Fruit fly (Drosophila melanogaster) whole organism, embryonic: ENCODE data around the gene CG45545.
A peak's percentile ranks its signal among the peaks of the same experiment; 100 is the strongest.

ENCODE experiments used
- Aef1 ChIP-seq: fragments of 200-800 bp; sonication (Bioruptor generic); IDR thresholded peaks from 3 replicates; pipeline ENCODE4 v1.3.6; 2022; ENCODE audit warnings: missing biosample characterization, missing genetic modification characterization
- CG12104 ChIP-seq: fragments of 200-800 bp; sonication (Bioruptor generic); optimal IDR thresholded peaks from 3 replicates; lab custom pipeline; 2016; ENCODE audit warnings: missing biosample characterization, missing genetic modification characterization
- CG13296 ChIP-seq: fragments of 200-800 bp; sonication (Bioruptor generic); optimal IDR thresholded peaks from 3 replicates; lab custom pipeline; 2018; ENCODE audit warnings: missing biosample characterization, mild to moderate bottlenecking, missing genetic modification characterization
- CG13775 ChIP-seq: fragments of 200-800 bp; sonication (Bioruptor generic); optimal IDR thresholded peaks from 3 replicates; lab custom pipeline; 2017; ENCODE audit warnings: missing biosample characterization, mild to moderate bottlenecking, missing genetic modification characterization
- CG14014 ChIP-seq: fragments of 200-800 bp; sonication (Bioruptor generic); IDR thresholded peaks from 2 replicates; pipeline ENCODE4 v1.3.6; 2022; ENCODE audit warnings: missing biosample characterization, missing genetic modification characterization
- CG14965 ChIP-seq: fragments of 200-800 bp; sonication (Bioruptor generic); optimal IDR thresholded peaks from 2 replicates; lab custom pipeline; 2016; ENCODE audit warnings: missing biosample characterization, missing genetic modification characterization, borderline replicate concordance
- CG16779 ChIP-seq: fragments of 200-800 bp; sonication (Bioruptor generic); IDR thresholded peaks from 2 replicates; pipeline ENCODE4 v1.3.6; 2022; ENCODE audit warnings: missing biosample characterization, missing genetic modification characterization
- CG17328 ChIP-seq: fragments of 200-800 bp; sonication (Bioruptor generic); IDR thresholded peaks from 2 replicates; pipeline ENCODE4 v1.3.6; 2022; ENCODE audit warnings: missing biosample characterization, missing genetic modification characterization
- CG2202 ChIP-seq: fragments of 200-800 bp; sonication (Bioruptor generic); optimal IDR thresholded peaks from 2 replicates; lab custom pipeline; 2018; ENCODE audit warnings: missing biosample characterization, mild to moderate bottlenecking, missing genetic modification characterization
- CG31441 ChIP-seq: fragments of 200-800 bp; sonication (Bioruptor generic); IDR thresholded peaks from 2 replicates; pipeline ENCODE4 v1.3.6; 2022; ENCODE audit warnings: missing biosample characterization, missing genetic modification characterization
- CG3281 ChIP-seq: fragments of 200-800 bp; sonication (Bioruptor generic); optimal IDR thresholded peaks from 3 replicates; lab custom pipeline; 2017; ENCODE audit warnings: missing biosample characterization, mild to moderate bottlenecking, missing genetic modification characterization
- CG6765 ChIP-seq: fragments of 200-800 bp; sonication (Bioruptor generic); optimal IDR thresholded peaks from 3 replicates; lab custom pipeline; 2017; ENCODE audit warnings: missing biosample characterization, mild to moderate bottlenecking, missing genetic modification characterization
- CG6854 ChIP-seq: fragments of 200-800 bp; sonication (Bioruptor generic); optimal IDR thresholded peaks from 3 replicates; lab custom pipeline; 2017; ENCODE audit warnings: missing biosample characterization, mild to moderate bottlenecking, missing genetic modification characterization
- CG7357 ChIP-seq: fragments of 200-800 bp; sonication (Bioruptor generic); IDR thresholded peaks from 3 replicates; pipeline ENCODE4 v1.3.6; 2022; ENCODE audit warnings: missing biosample characterization, missing genetic modification characterization
- CG8478 ChIP-seq: fragments of >200 bp; optimal IDR thresholded peaks from 2 replicates; lab custom pipeline; 2018
- CG8924 ChIP-seq: fragments of 200-800 bp; optimal IDR thresholded peaks from 3 replicates; lab custom pipeline; 2019; ENCODE audit warnings: missing biosample characterization, mild to moderate bottlenecking, missing genetic modification characterization, moderate library complexity
- Dref ChIP-seq: fragments of 200-800 bp; sonication (Bioruptor generic); IDR thresholded peaks from 2 replicates; pipeline ENCODE4 v1.3.6; 2022; ENCODE audit warnings: missing biosample characterization, missing genetic modification characterization
- HLH3B ChIP-seq: fragments of 200-800 bp; sonication (Bioruptor generic); IDR thresholded peaks from 2 replicates; pipeline ENCODE4 v1.3.6; 2022; ENCODE audit warnings: missing biosample characterization, missing genetic modification characterization
- NC2α ChIP-seq: fragments of 200-800 bp; sonication (Bioruptor generic); optimal IDR thresholded peaks from 2 replicates; lab custom pipeline; 2016; ENCODE audit warnings: missing biosample characterization, missing genetic modification characterization
- Oaz ChIP-seq: fragments of 200-800 bp; sonication (Bioruptor generic); IDR thresholded peaks from 2 replicates; pipeline ENCODE4 v1.3.6; 2022; ENCODE audit warnings: missing biosample characterization, missing genetic modification characterization
- PHDP ChIP-seq: fragments of 200-800 bp; sonication (Bioruptor generic); optimal IDR thresholded peaks from 3 replicates; lab custom pipeline; 2018; ENCODE audit warnings: missing biosample characterization, mild to moderate bottlenecking, missing genetic modification characterization, moderate library complexity
- Ravus ChIP-seq: fragments of 200-800 bp; sonication (Bioruptor generic); IDR thresholded peaks from 2 replicates; pipeline ENCODE4 v1.3.6; 2022; ENCODE audit warnings: missing biosample characterization, missing genetic modification characterization
- Rfx ChIP-seq: fragments of 200-800 bp; sonication (Bioruptor generic); IDR thresholded peaks from 2 replicates; pipeline ENCODE4 v1.3.6; 2022; ENCODE audit warnings: missing biosample characterization, missing genetic modification characterization
- Tbp ChIP-seq: fragments of >200 bp; optimal IDR thresholded peaks from 2 replicates; lab custom pipeline; 2018; ENCODE audit warnings: missing biosample characterization, missing genetic modification characterization
- ab ChIP-seq: fragments of 200-800 bp; sonication (Bioruptor generic); optimal IDR thresholded peaks from 2 replicates; lab custom pipeline; 2016; ENCODE audit warnings: missing biosample characterization, missing genetic modification characterization
- btn ChIP-seq: fragments of 200-800 bp; sonication (Bioruptor generic); optimal IDR thresholded peaks from 2 replicates; lab custom pipeline; 2016; ENCODE audit warnings: missing biosample characterization, missing genetic modification characterization
- cad ChIP-seq: fragments of >200 bp; optimal IDR thresholded peaks from 2 replicates; lab custom pipeline; 2017; ENCODE audit warnings: missing biosample characterization, missing genetic modification characterization
- caup ChIP-seq: fragments of 200-800 bp; sonication (Bioruptor generic); optimal IDR thresholded peaks from 3 replicates; lab custom pipeline; 2017; ENCODE audit warnings: missing biosample characterization, mild to moderate bottlenecking, missing genetic modification characterization, moderate library complexity; ENCODE audit not compliant: severe bottlenecking
- cg ChIP-seq: fragments of 200-800 bp; sonication (Bioruptor generic); optimal IDR thresholded peaks from 3 replicates; lab custom pipeline; 2019; ENCODE audit warnings: missing biosample characterization, mild to moderate bottlenecking, missing genetic modification characterization, moderate library complexity
- dmrt99B ChIP-seq: fragments of 200-800 bp; sonication (Bioruptor generic); optimal IDR thresholded peaks from 2 replicates; lab custom pipeline; 2018; ENCODE audit warnings: missing biosample characterization, mild to moderate bottlenecking, missing genetic modification characterization, moderate library complexity
- eyg ChIP-seq: fragments of 200-800 bp; sonication (Bioruptor generic); optimal IDR thresholded peaks from 3 replicates; lab custom pipeline; 2016; ENCODE audit warnings: missing biosample characterization, missing genetic modification characterization
- fru ChIP-seq: fragments of >200 bp; optimal IDR thresholded peaks from 2 replicates; lab custom pipeline; 2017
- gcm ChIP-seq: fragments of 200-800 bp; sonication (Bioruptor generic); optimal IDR thresholded peaks from 2 replicates; lab custom pipeline; 2019; ENCODE audit warnings: missing biosample characterization, mild to moderate bottlenecking, missing genetic modification characterization, moderate library complexity
- her ChIP-seq: fragments of 200-800 bp; sonication (Bioruptor generic); optimal IDR thresholded peaks from 2 replicates; lab custom pipeline; 2016; ENCODE audit warnings: missing biosample characterization, missing genetic modification characterization
- hkb ChIP-seq, 2 experiments: fragments of 200-800 bp in 1 of 2; fragments of >200 bp in 1 of 2; sonication (Bioruptor generic) in 1 of 2; IDR thresholded peaks in 1 of 2; optimal IDR thresholded peaks in 1 of 2; 2 replicates each; pipeline versions ENCODE4 v1.3.6 to Lab custom; 2017 to 2022; ENCODE audit warnings: missing biosample characterization in 1 of 2, missing genetic modification characterization in 1 of 2
- insv ChIP-seq, 2 experiments: fragments of 200-800 bp; sonication (Bioruptor generic); optimal IDR thresholded peaks; 3 replicates each; lab custom pipeline; 2016 to 2018; ENCODE audit warnings: missing biosample characterization in 2 of 2, missing genetic modification characterization in 2 of 2
- knrl ChIP-seq: fragments of 200-800 bp; sonication (Bioruptor generic); IDR thresholded peaks from 3 replicates; pipeline ENCODE4 v1.3.6; 2022; ENCODE audit warnings: missing biosample characterization, missing genetic modification characterization; ENCODE audit not compliant: partially characterized antibody
- lola ChIP-seq, 3 experiments: fragments of >200 bp in 2 of 3; fragments of 200-800 bp in 1 of 3; sonication (Bioruptor generic) in 1 of 3; optimal IDR thresholded peaks; 2 replicates each; lab custom pipeline; 2017 to 2019; ENCODE audit warnings: missing biosample characterization in 3 of 3, missing genetic modification characterization in 3 of 3, mild to moderate bottlenecking in 1 of 3, moderate library complexity in 1 of 3
- lov ChIP-seq, 2 experiments: fragments of 200-800 bp in 1 of 2; fragments of >200 bp in 1 of 2; sonication (Bioruptor generic) in 1 of 2; IDR thresholded peaks in 1 of 2; optimal IDR thresholded peaks in 1 of 2; 2 replicates in 1 of 2; 3 replicates in 1 of 2; pipeline versions ENCODE4 v1.3.6 to Lab custom; 2017 to 2022; ENCODE audit warnings: missing biosample characterization in 1 of 2, missing genetic modification characterization in 1 of 2
- mld ChIP-seq: fragments of 200-800 bp; sonication (Bioruptor generic); IDR thresholded peaks from 3 replicates; pipeline ENCODE4 v1.3.6; 2022; ENCODE audit warnings: missing biosample characterization, missing genetic modification characterization; ENCODE audit not compliant: partially characterized antibody
- nmo ChIP-seq: fragments of 200-800 bp; sonication (Bioruptor generic); optimal IDR thresholded peaks from 2 replicates; lab custom pipeline; 2018; ENCODE audit warnings: missing biosample characterization, mild to moderate bottlenecking, missing genetic modification characterization, moderate library complexity
- nom ChIP-seq: fragments of 200-800 bp; sonication (Bioruptor generic); optimal IDR thresholded peaks from 2 replicates; lab custom pipeline; 2017; ENCODE audit warnings: missing biosample characterization, missing genetic modification characterization, mild to moderate bottlenecking, moderate library complexity, missing genetic modification reagents
- oc ChIP-seq: fragments of 200-800 bp; sonication (Bioruptor generic); optimal IDR thresholded peaks from 2 replicates; lab custom pipeline; 2018; ENCODE audit warnings: missing biosample characterization, mild to moderate bottlenecking, missing genetic modification characterization, moderate library complexity
- otp ChIP-seq: fragments of 200-800 bp; sonication (Bioruptor generic); IDR thresholded peaks from 3 replicates; pipeline ENCODE4, ENCODE4 v1.3.6; 2022; ENCODE audit warnings: missing biosample characterization, missing genetic modification characterization
- peb ChIP-seq: fragments of 200-800 bp; sonication (Bioruptor generic); IDR thresholded peaks from 2 replicates; pipeline ENCODE4 v1.3.6; 2022; ENCODE audit warnings: missing biosample characterization, missing genetic modification characterization
- row ChIP-seq: fragments of 200-800 bp; sonication (Bioruptor generic); IDR thresholded peaks from 3 replicates; pipeline ENCODE4 v1.3.6; 2022; ENCODE audit warnings: missing biosample characterization, missing genetic modification characterization
- slp2 ChIP-seq: fragments of 200-800 bp; sonication (Bioruptor generic); optimal IDR thresholded peaks from 2 replicates; lab custom pipeline; 2016; ENCODE audit warnings: missing biosample characterization, missing genetic modification characterization
- tap ChIP-seq: fragments of 200-800 bp; optimal IDR thresholded peaks from 3 replicates; lab custom pipeline; 2019; ENCODE audit warnings: missing biosample characterization, mild to moderate bottlenecking, missing genetic modification characterization, moderate library complexity
- toy ChIP-seq: fragments of 200-800 bp; sonication (Bioruptor generic); IDR thresholded peaks from 2 replicates; pipeline ENCODE4 v1.3.6; 2022; ENCODE audit warnings: missing biosample characterization, missing genetic modification characterization
- trh ChIP-seq: fragments of 200-800 bp; sonication (Bioruptor generic); optimal IDR thresholded peaks from 2 replicates; lab custom pipeline; 2016; ENCODE audit warnings: missing biosample characterization, missing genetic modification characterization
- tup ChIP-seq: fragments of 200-800 bp; sonication (Bioruptor generic); optimal IDR thresholded peaks from 2 replicates; lab custom pipeline; 2016; ENCODE audit warnings: missing biosample characterization, mild to moderate bottlenecking, missing genetic modification characterization, moderate library complexity
- vfl ChIP-seq: fragments of 200-800 bp; sonication (Bioruptor generic); optimal IDR thresholded peaks from 2 replicates; lab custom pipeline; 2016; ENCODE audit warnings: missing biosample characterization, missing genetic modification characterization

The CG45545 gene

DNA sequence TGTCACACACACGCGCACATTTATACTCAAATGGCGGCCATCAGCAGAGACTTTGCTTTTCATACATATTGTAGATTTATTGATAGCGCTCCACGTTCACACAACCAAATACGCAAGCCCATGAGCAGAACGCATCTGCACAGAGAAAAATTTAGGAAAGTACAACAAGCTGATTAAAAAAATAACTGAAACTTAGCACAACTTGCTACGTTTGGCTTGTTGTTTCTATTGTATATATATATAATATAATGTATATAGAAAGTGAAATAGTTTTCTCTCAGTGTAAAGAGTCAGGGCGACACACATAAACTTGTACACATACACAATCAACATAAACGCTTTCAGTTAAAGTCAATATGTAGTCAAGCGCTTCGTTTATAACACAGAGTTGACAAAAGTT lies 39.4 kb downstream of the CG45545 start (continued):
- TF ChIP-seq CG12104 (GFP tag; lab: Kevin White, UChicago) (no peak), Aef1 (GFP tag; lab: Robert Waterston, UW) (no peak), CG3281 (GFP tag; lab: Kevin White, UChicago) (peak; percentile 28), CG14014 (no peak), insv (GFP tag; optimal IDR thresholded peaks at IDR 0.05; lab: Kevin White, UChicago) (no peak), otp (GFP tag; lab: Robert Waterston, UW) (no peak), CG2202 (tag; lab: Kevin White, UChicago) (no peak), nmo (GFP tag; lab: Kevin White, UChicago) (peak; percentile 31), CG16779 (GFP tag; lab: Robert Waterston, UW) (no peak), CG8924 (tag; lab: Kevin White, UChicago) (no peak), lola (GFP tag; optimal IDR thresholded peaks at IDR 0.05; lab: Kevin White, UChicago) (no peak), oc (no peak), ab (no peak), tap (tag; lab: Kevin White, UChicago) (peak; percentile 27), Tbp (GFP tag; lab: Kevin White, UChicago) (no peak), mld (GFP tag; lab: Robert Waterston, UW) (no peak), tup (GFP tag; lab: Kevin White, UChicago) (no peak), toy (GFP tag; lab: Robert Waterston, UW) (0 out of 2 replicates have a peak, but pooled peaks have one; percentile 8), NC2α (GFP tag; lab: Kevin White, UChicago) (no peak), eyg (GFP tag; lab: Kevin White, UChicago) (no peak), gcm (GFP tag; lab: Kevin White, UChicago) (no peak), slp2 (no peak), lov (optimal IDR thresholded peaks at IDR 0.05; lab: Kevin White, UChicago) (no peak), lov (GFP tag; IDR thresholded peaks at IDR 0.05; lab: Robert Waterston, UW) (no peak), nom (no peak), row (GFP tag; lab: Robert Waterston, UW) (no peak; the same call in 1 of the 3 replicates), knrl (GFP tag; lab: Robert Waterston, UW) (no peak), hkb (optimal IDR thresholded peaks at IDR 0.05; lab: Kevin White, UChicago) (no peak), hkb (GFP tag; IDR thresholded peaks at IDR 0.05; lab: Robert Waterston, UW) (no peak), CG17328 (GFP tag; lab: Robert Waterston, UW) (no peak), Ravus (GFP tag; lab: Robert Waterston, UW) (no peak), fru (lab: Kevin White, UChicago) (no peak), dmrt99B (tag; lab: Kevin White, UChicago) (peak; percentile 63), Dref (GFP tag; lab: Robert Waterston, UW) (no peak), caup (GFP tag; lab: Kevin White, UChicago) (peak; percentile 30), CG6765 (GFP tag; lab: Kevin White, UChicago) (no peak), CG13775 (GFP tag; lab: Kevin White, UChicago) (no peak), CG8478 (no peak), peb (GFP tag; lab: Robert Waterston, UW) (no peak), CG6854 (no peak), CG13296 (peak; percentile 56), CG31441 (peak; percentile 43), HLH3B (GFP tag; lab: Robert Waterston, UW) (no peak), cg (GFP tag; lab: Kevin White, UChicago) (no peak), cad (no peak), btn (GFP tag; lab: Kevin White, UChicago) (no peak), trh (GFP tag; lab: Kevin White, UChicago) (no peak), PHDP (tag; lab: Kevin White, UChicago) (no peak), CG14965 (no peak), vfl (GFP tag; lab: Kevin White, UChicago) (no peak), her (GFP tag; lab: Kevin White, UChicago) (no peak), Rfx (GFP tag; lab: Robert Waterston, UW) (peak; percentile 55; the same call in 1 of the 2 replicates), CG7357 (no peak), Oaz (GFP tag; lab: Robert Waterston, UW) (no peak)
